Fruit fly (Drosophila melanogaster) whole organism: ENCODE data around the gene CG6254.

Experiments
- CG8478 ChIP-seq: fragments of >200 bp; optimal IDR thresholded peaks from 2 replicates; lab custom pipeline; 2018; ENCODE audit warnings: inconsistent platforms
- EcR ChIP-seq, 2 experiments: fragments of >200 bp; optimal IDR thresholded peaks; 2 replicates each; lab custom pipeline; 2017; ENCODE audit warnings: missing biosample characterization in 2 of 2, missing genetic modification characterization in 2 of 2, missing genetic modification reagents in 2 of 2
- pan ChIP-seq: fragments of >200 bp; optimal IDR thresholded peaks from 2 replicates; lab custom pipeline; 2017

dm6 chr3R:10150555-10150954 is 10.6 kb downstream of the CG6254 start:
- TF ChIP-seq pan, result no peak
- TF ChIP-seq EcR (GFP tag; optimal IDR thresholded peaks at IDR 0.05; lab: Kevin White, UChicago), result no peak
- no peak for TF ChIP-seq CG8478 (lab: Kevin White, UChicago)
